Worm (Caenorhabditis elegans) whole organism, L3 larva: ENCODE measurements around the gene pdl-1.

Experiments
- R02D3.7 ChIP-seq: fragments of 150-350 bp; optimal IDR thresholded peaks from 2 replicates; lab custom pipeline; 2014; ENCODE audit warnings: missing biosample characterization, missing genetic modification characterization
- ZK546.5 ChIP-seq: sonication (generic microtip); optimal IDR thresholded peaks from 2 replicates; lab custom pipeline; 2017; ENCODE audit warnings: missing biosample characterization, missing genetic modification characterization
- aly-2 ChIP-seq: fragments of 150-350 bp; optimal IDR thresholded peaks from 2 replicates; lab custom pipeline; 2014; ENCODE audit warnings: missing biosample characterization, missing genetic modification characterization
- ama-1 ChIP-seq: fragments of 150-350 bp; optimal IDR thresholded peaks from 2 replicates; lab custom pipeline; 2018
- ceh-16 ChIP-seq: sonication (generic microtip); optimal IDR thresholded peaks from 2 replicates; lab custom pipeline; 2017; ENCODE audit warnings: missing biosample characterization, missing genetic modification characterization
- ceh-82 ChIP-seq: fragments of 150-350 bp; optimal IDR thresholded peaks from 2 replicates; lab custom pipeline; 2014; ENCODE audit warnings: missing biosample characterization, missing genetic modification characterization
- ceh-9 ChIP-seq: sonication (generic microtip); optimal IDR thresholded peaks from 2 replicates; lab custom pipeline; 2018; ENCODE audit warnings: missing biosample characterization, missing genetic modification characterization
- egl-5 ChIP-seq: fragments of 150-350 bp; optimal IDR thresholded peaks from 2 replicates; lab custom pipeline; 2017; ENCODE audit warnings: missing biosample characterization, missing genetic modification reagents, missing genetic modification characterization, inconsistent platforms
- elt-3 ChIP-seq, 3 experiments: fragments of 150-350 bp in 1 of 3; sonication (generic microtip) in 2 of 3; optimal IDR thresholded peaks; 2 replicates in 2 of 3; 4 replicates in 1 of 3; lab custom pipeline; 2014 to 2017; ENCODE audit warnings: missing biosample characterization in 3 of 3, missing genetic modification characterization in 3 of 3
- eor-1 ChIP-seq, 2 experiments: fragments of 150-350 bp; optimal IDR thresholded peaks; 2 replicates each; lab custom pipeline; 2014 to 2018; ENCODE audit warnings: missing biosample characterization in 2 of 2, missing genetic modification characterization in 2 of 2
- fkh-10 ChIP-seq: sonication (generic microtip); optimal IDR thresholded peaks from 2 replicates; lab custom pipeline; 2017; ENCODE audit warnings: missing biosample characterization, missing genetic modification reagents, missing genetic modification characterization
- fkh-2 ChIP-seq: fragments of 150-350 bp; optimal IDR thresholded peaks from 2 replicates; lab custom pipeline; 2014; ENCODE audit warnings: missing biosample characterization, missing genetic modification reagents, missing genetic modification characterization
- hmg-11 ChIP-seq: sonication (generic microtip); optimal IDR thresholded peaks from 2 replicates; lab custom pipeline; 2016; ENCODE audit warnings: missing genetic modification characterization, missing compliant biosample characterization
- jun-1 ChIP-seq: fragments of 150-350 bp; optimal IDR thresholded peaks from 2 replicates; lab custom pipeline; 2014; ENCODE audit warnings: missing biosample characterization, missing genetic modification reagents, missing genetic modification characterization
- lin-15B ChIP-seq: fragments of 150-350 bp; optimal IDR thresholded peaks from 2 replicates; lab custom pipeline; 2014; ENCODE audit warnings: missing biosample characterization, missing genetic modification characterization
- lin-39 ChIP-seq: fragments of 150-350 bp; optimal IDR thresholded peaks from 2 replicates; lab custom pipeline; 2018; ENCODE audit warnings: missing biosample characterization, missing genetic modification reagents, missing genetic modification characterization
- mdl-1 ChIP-seq: fragments of 150-350 bp; optimal IDR thresholded peaks from 2 replicates; lab custom pipeline; 2014; ENCODE audit warnings: missing biosample characterization, missing genetic modification characterization
- nfya-1 ChIP-seq: sonication (generic microtip); optimal IDR thresholded peaks from 2 replicates; lab custom pipeline; 2017; ENCODE audit warnings: missing genetic modification characterization, mild to moderate bottlenecking, missing compliant biosample characterization, antibody characterized with exemption, moderate library complexity; ENCODE audit not compliant: insufficient read depth
- nhr-12 ChIP-seq: fragments of 150-350 bp; optimal IDR thresholded peaks from 2 replicates; lab custom pipeline; 2014; ENCODE audit warnings: missing biosample characterization, missing genetic modification characterization
- nhr-23 ChIP-seq: fragments of 150-350 bp; optimal IDR thresholded peaks from 2 replicates; lab custom pipeline; 2014; ENCODE audit warnings: missing biosample characterization, missing genetic modification reagents, missing genetic modification characterization
- nhr-43 ChIP-seq: sonication (generic microtip); optimal IDR thresholded peaks from 2 replicates; lab custom pipeline; 2016; ENCODE audit warnings: mild to moderate bottlenecking, missing genetic modification characterization, missing compliant biosample characterization; ENCODE audit not compliant: poor library complexity, severe bottlenecking
- nhr-67 ChIP-seq: fragments of 150-350 bp; optimal IDR thresholded peaks from 2 replicates; lab custom pipeline; 2014; ENCODE audit warnings: missing biosample characterization, missing genetic modification characterization
- nhr-76 ChIP-seq: fragments of 150-350 bp; sonication (generic microtip); optimal IDR thresholded peaks from 5 replicates; lab custom pipeline; 2014; ENCODE audit warnings: missing biosample characterization, missing genetic modification characterization
- pqm-1 ChIP-seq: fragments of 150-350 bp; optimal IDR thresholded peaks from 2 replicates; lab custom pipeline; 2017; ENCODE audit warnings: missing biosample characterization, missing genetic modification characterization, inconsistent platforms
- sea-2 ChIP-seq: fragments of 150-350 bp; sonication (generic microtip); optimal IDR thresholded peaks from 4 replicates; lab custom pipeline; 2014; ENCODE audit warnings: missing biosample characterization, missing genetic modification reagents, missing genetic modification characterization
- snpc-4 ChIP-seq: fragments of 150-350 bp; optimal IDR thresholded peaks from 2 replicates; lab custom pipeline; 2014; ENCODE audit warnings: missing biosample characterization, missing genetic modification characterization
- tbx-2 ChIP-seq: sonication (generic microtip); optimal IDR thresholded peaks from 2 replicates; lab custom pipeline; 2016; ENCODE audit warnings: mild to moderate bottlenecking, missing genetic modification characterization, missing compliant biosample characterization
- unc-39 ChIP-seq: sonication (generic microtip); optimal IDR thresholded peaks from 4 replicates; lab custom pipeline; 2017; ENCODE audit warnings: missing biosample characterization, missing genetic modification characterization
- unc-62 ChIP-seq: fragments of 150-350 bp; sonication (generic microtip); optimal IDR thresholded peaks from 4 replicates; lab custom pipeline; 2014; ENCODE audit warnings: missing biosample characterization, missing genetic modification reagents, missing genetic modification characterization
- ztf-11 ChIP-seq: fragments of 150-350 bp; optimal IDR thresholded peaks from 2 replicates; lab custom pipeline; 2014; ENCODE audit warnings: missing biosample characterization, missing genetic modification characterization
- ztf-4 ChIP-seq: fragments of 150-350 bp; optimal IDR thresholded peaks from 2 replicates; lab custom pipeline; 2014; ENCODE audit warnings: missing biosample characterization, missing genetic modification characterization

pdl-1 gene

DNA sequence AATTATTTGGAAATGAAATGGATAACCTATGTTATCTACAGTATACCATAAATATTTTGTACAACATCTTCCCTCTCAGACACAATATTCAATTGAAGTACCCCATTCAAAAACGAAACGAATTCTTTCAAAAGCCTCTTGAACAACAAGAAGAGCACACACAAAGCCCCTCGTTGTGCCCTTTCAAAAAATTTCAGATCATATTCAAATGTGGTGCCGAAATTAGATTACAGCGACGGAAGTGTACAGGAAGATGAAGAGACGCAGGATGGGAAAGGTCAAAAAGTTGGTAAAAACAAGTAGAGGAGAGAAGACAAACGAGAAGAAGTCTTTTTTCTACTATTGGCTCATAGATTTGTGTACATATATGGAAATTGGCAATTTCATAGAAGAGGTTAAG lies 7.5 kb upstream of the pdl-1 start:
- TF ChIP-seq fkh-10 (GFP tag; lab: Kevin White, UChicago) (peak; percentile 15), hmg-11 (tag; lab: Kevin White, UChicago) (no peak)

DNA sequence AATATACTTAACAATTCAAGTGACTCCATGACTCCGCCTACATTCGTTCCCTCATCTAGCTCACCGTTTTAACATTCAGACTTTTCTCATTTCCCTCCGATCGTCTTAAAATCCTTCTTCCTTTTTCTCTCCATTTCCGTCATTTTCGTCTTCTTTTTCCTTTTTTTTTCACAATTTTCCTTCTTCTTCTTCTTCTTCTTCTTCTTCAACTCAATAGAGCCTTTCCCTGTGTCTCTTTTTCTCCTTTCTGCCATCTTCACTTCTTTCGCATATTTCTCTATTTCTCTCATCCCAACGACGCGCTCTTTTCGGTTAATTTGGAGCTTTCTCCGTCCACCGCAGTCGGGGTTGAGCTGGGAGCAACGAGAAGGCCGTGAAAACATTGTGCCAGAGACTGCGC lies 971 bp upstream of the pdl-1 start:
- TF ChIP-seq nfya-1 (tag; lab: Kevin White, UChicago) (peak; percentile 58), fkh-10 (GFP tag; lab: Kevin White, UChicago) (peak; percentile 72), mdl-1 (no peak), hmg-11 (tag; lab: Kevin White, UChicago) (peak; percentile 57)
- TF ChIP-seq, all 47 proteins: peak for 3

DNA sequence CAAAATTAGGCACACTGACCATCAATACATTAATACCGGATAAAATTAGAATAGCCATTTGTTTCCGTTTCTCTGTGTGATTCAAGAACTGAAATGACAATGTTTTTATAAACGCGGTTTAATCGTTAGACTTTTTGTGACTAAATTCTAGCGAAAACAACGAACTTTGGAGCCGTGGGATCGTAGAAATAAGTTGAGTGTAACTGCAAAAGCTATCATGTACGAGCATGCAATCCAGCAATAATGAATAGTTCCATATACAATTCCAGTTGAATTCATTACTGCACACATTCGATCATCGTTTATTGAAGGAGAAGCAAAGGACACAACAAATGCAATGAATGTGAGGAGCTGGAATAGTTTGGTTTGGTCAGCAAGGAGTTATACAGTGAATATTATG lies 2.5 kb downstream of the pdl-1 start:
- no peak for TF ChIP-seq nhr-23 (tag; lab: Kevin White, UChicago)
- no peak for TF ChIP-seq sea-2 (GFP tag; lab: Kevin White, UChicago)
- no peak for TF ChIP-seq ztf-4 (tag; lab: Kevin White, UChicago)
- TF ChIP-seq nfya-1 (tag; lab: Kevin White, UChicago), result no peak
- no peak for TF ChIP-seq tbx-2 (tag; lab: Kevin White, UChicago)
- no peak for TF ChIP-seq elt-3 (tag; optimal IDR thresholded peaks at IDR 0.05; lab: Kevin White, UChicago)
- TF ChIP-seq R02D3.7 (tag; lab: Kevin White, UChicago), result no peak
- TF ChIP-seq unc-39 (tag; lab: Kevin White, UChicago), result no peak
- no peak for TF ChIP-seq ceh-82
- no peak for TF ChIP-seq mdl-1
- no peak for TF ChIP-seq egl-5 (tag; lab: Kevin White, UChicago)
- TF ChIP-seq nhr-76 (tag; lab: Kevin White, UChicago), result no peak
- no peak for TF ChIP-seq aly-2 (tag; lab: Kevin White, UChicago)
- TF ChIP-seq eor-1 (tag; optimal IDR thresholded peaks at IDR 0.05; lab: Kevin White, UChicago), result no peak

DNA sequence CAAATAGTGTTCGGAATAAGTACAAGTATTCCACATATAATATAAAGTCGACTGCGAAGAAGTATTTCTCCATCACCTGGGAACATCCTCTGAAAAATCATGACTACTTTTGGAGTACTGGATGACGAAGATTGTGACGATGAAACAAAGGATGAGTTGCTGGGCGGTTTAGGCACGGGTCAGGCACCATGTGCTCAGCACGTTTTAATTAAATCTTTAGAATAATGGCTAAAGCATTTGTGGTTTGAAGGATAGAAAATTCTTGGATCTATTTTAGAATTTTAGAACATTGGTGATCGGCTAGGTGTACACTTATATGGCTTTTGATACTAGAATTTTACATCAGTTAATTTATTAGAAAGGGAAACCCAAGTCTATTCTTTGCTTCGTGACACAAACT lies 3.5 kb downstream of the pdl-1 start, which contains the start of gene C27H5.6:
C27H5.6 (minus strand) TSS at position 101 of the 400 bp plus-strand sequence.
- TF ChIP-seq tbx-2 (tag; lab: Kevin White, UChicago) (no peak), nhr-43 (no peak), hmg-11 (tag; lab: Kevin White, UChicago) (no peak), R02D3.7 (tag; lab: Kevin White, UChicago) (no peak), ztf-11 (tag; lab: Kevin White, UChicago) (no peak), nhr-23 (tag; lab: Kevin White, UChicago) (no peak), sea-2 (GFP tag; lab: Kevin White, UChicago) (no peak), nhr-67 (no peak), aly-2 (tag; lab: Kevin White, UChicago) (no peak), mdl-1 (no peak), nhr-12 (tag; lab: Kevin White, UChicago) (no peak), ceh-16 (tag; lab: Kevin White, UChicago) (no peak), ama-1 (lab: Kevin White, UChicago) (no peak), egl-5 (tag; lab: Kevin White, UChicago) (no peak), jun-1 (tag; lab: Kevin White, UChicago) (no peak)
- TF ChIP-seq, all 47 proteins: peak for 0

DNA sequence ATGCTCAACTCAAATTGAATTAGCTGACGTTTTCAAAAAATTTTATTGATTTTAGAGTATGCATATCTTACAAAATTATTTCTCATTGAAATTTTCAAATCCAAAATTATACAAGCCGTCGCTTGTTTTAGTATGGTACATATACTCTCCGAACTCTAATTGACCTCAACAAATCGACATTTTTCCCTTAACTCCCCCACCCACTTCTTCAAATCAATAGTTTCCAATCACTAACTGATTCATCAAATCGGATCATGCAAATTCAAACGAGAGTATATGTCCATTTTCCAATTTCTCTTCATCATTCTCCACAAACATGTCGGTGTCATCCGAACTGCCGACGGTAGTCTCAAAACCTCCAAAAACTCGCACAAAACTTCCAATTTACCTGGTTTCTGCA lies 5.5 kb downstream of the pdl-1 start, which contains the start of gene E04F6.4:
E04F6.4 (plus strand) TSS at position 301 of the 400 bp plus-strand sequence.
- TF ChIP-seq mdl-1 (no peak), ztf-4 (tag; lab: Kevin White, UChicago) (no peak), ceh-9 (no peak), nhr-12 (tag; lab: Kevin White, UChicago) (no peak), snpc-4 (no peak), nfya-1 (tag; lab: Kevin White, UChicago) (no peak), unc-62 (GFP tag; lab: Kevin White, UChicago) (no peak), lin-15B (no peak)

DNA sequence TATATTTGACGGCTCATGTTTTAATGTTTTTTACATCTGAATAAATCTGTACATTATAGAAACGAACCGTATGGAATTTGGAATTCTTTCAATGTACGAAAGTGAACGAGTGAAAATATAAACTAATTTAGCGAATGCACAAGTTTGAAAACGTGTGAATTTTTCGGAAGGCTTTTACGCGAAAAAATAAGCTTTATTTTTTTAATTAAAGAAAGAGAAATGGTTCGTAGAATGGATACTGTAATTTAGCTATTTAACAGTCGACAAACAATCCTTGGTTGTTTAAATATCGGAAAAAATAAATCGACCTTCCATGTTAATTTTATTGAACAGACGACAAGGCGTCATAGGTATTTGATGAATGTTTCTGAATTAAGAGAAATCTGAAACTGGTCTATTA lies 11.9 kb downstream of the pdl-1 start, which contains the start of gene acdh-12:
acdh-12 (minus strand) TSS at position 101 of the 400 bp plus-strand sequence.
- TF ChIP-seq fkh-2 (tag; lab: Kevin White, UChicago) (no peak), ceh-9 (no peak), egl-5 (tag; lab: Kevin White, UChicago) (no peak), nhr-12 (tag; lab: Kevin White, UChicago) (no peak), aly-2 (tag; lab: Kevin White, UChicago) (no peak), jun-1 (tag; lab: Kevin White, UChicago) (no peak), lin-39 (tag; lab: Kevin White, UChicago) (no peak), ZK546.5 (tag; lab: Kevin White, UChicago) (no peak), pqm-1 (tag; lab: Kevin White, UChicago) (no peak), fkh-10 (GFP tag; lab: Kevin White, UChicago) (no peak), snpc-4 (no peak), mdl-1 (no peak)
